Worm (Caenorhabditis elegans): ENCODE measurements around the gene F54D5.4.
"Not testable (repeated sequence)": the region's sequence is repeated elsewhere in the genome, so short reads cannot be mapped to it uniquely, and the experiment has no call there.

The F54D5.4 gene

DNA sequence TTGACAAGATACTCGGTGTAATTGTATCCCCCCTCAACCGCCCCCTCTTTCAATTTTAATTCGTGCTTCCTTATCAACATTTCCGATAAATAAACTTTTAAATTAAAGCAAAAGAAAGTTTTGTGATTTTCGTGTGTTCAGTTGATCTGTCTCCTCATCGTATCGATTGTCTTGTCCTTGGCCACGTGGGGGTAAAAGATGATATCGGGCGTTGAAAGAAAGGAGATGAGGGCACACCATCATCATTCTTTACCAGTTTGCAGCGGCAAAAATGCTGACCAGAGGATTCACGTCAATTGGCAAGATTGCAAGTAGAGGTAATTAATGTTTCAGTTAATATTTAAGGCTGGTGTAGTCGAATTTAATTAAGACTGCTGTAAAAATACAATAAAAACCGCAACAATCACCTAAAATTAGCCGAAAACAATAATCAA lies 22.3 kb upstream of the F54D5.4 start, which contains the start of gene F54D5.7 (continued):
- no peak for TF ChIP-seq ceh-82 (tag; optimal IDR thresholded peaks at IDR 0.05)

- TF ChIP-seq pqm-1, mml-1, ceh-28 (tag; optimal IDR thresholded peaks at IDR 0.05): not testable (repeated sequence)
Observed at ce11 chrII:11551981-11552380, 17.6 kb upstream of the F54D5.4 start, which contains the start of gene dhgd-1. Gene dhgd-1, minus strand, starts transcription at chrII:11552081.

ce11 chrII:11555634-11556033 lies 14.0 kb upstream of the F54D5.4 start, which contains the start of gene F54D5.24:
Gene F54D5.24, plus strand, starts transcription at chrII:11555949.
- TF ChIP-seq tbx-2 (tag; optimal IDR thresholded peaks at IDR 0.05) (no peak), pha-4 (tag; optimal IDR thresholded peaks at IDR 0.05) (peak; percentile 10)

ce11 chrII:11556338-11556737 lies 13.3 kb upstream of the F54D5.4 start, which contains the start of gene F54D5.17:
Gene F54D5.17, plus strand, starts transcription at chrII:11556638.
- TF ChIP-seq snpc-4 (tag; optimal IDR thresholded peaks at IDR 0.05) (no peak), aly-2 (tag; optimal IDR thresholded peaks at IDR 0.05) (no peak), skn-1 (tag; optimal IDR thresholded peaks at IDR 0.05) (no peak), nhr-11 (tag; optimal IDR thresholded peaks at IDR 0.05) (no peak), elt-3 (tag; optimal IDR thresholded peaks at IDR 0.05) (no peak), pha-4 (tag; optimal IDR thresholded peaks at IDR 0.05) (no peak), nhr-76 (tag; optimal IDR thresholded peaks at IDR 0.05) (no peak), tbx-2 (tag; optimal IDR thresholded peaks at IDR 0.05) (no peak), elt-1 (tag; optimal IDR thresholded peaks at IDR 0.05) (no peak), eor-1 (tag; optimal IDR thresholded peaks at IDR 0.05) (no peak), sea-2 (GFP tag; optimal IDR thresholded peaks at IDR 0.05) (no peak), nfya-1 (tag; optimal IDR thresholded peaks at IDR 0.05; ENCODE audit: insufficient read depth) (no peak), jun-1 (tag; optimal IDR thresholded peaks at IDR 0.05) (no peak), ceh-28 (tag; optimal IDR thresholded peaks at IDR 0.05) (no peak), nhr-23 (tag; optimal IDR thresholded peaks at IDR 0.05) (no peak), ztf-4 (tag; optimal IDR thresholded peaks at IDR 0.05) (no peak), nhr-237 (tag; optimal IDR thresholded peaks at IDR 0.05) (no peak), ceh-82 (tag; optimal IDR thresholded peaks at IDR 0.05) (no peak)

ce11 chrII:11564127-11564526 lies 5.5 kb upstream of the F54D5.4 start, which contains the start of gene F54D5.15:
Gene F54D5.15, minus strand, starts transcription at chrII:11564227.
- no peak for TF ChIP-seq nhr-237 (tag; optimal IDR thresholded peaks at IDR 0.05)
- no peak for TF ChIP-seq ztf-11 (tag; optimal IDR thresholded peaks at IDR 0.05)
- TF ChIP-seq mml-1 (tag; optimal IDR thresholded peaks at IDR 0.05), result no peak
- no peak for TF ChIP-seq fkh-2 (tag; optimal IDR thresholded peaks at IDR 0.05)
- TF ChIP-seq hmg-11 (tag; optimal IDR thresholded peaks at IDR 0.05), result no peak
- no peak for TF ChIP-seq nhr-76 (tag; optimal IDR thresholded peaks at IDR 0.05)
- no peak for TF ChIP-seq R02D3.7 (tag; optimal IDR thresholded peaks at IDR 0.05)
- TF ChIP-seq pha-4 (tag; optimal IDR thresholded peaks at IDR 0.05), result no peak
- TF ChIP-seq nhr-67 (tag; optimal IDR thresholded peaks at IDR 0.05), result no peak

DNA sequence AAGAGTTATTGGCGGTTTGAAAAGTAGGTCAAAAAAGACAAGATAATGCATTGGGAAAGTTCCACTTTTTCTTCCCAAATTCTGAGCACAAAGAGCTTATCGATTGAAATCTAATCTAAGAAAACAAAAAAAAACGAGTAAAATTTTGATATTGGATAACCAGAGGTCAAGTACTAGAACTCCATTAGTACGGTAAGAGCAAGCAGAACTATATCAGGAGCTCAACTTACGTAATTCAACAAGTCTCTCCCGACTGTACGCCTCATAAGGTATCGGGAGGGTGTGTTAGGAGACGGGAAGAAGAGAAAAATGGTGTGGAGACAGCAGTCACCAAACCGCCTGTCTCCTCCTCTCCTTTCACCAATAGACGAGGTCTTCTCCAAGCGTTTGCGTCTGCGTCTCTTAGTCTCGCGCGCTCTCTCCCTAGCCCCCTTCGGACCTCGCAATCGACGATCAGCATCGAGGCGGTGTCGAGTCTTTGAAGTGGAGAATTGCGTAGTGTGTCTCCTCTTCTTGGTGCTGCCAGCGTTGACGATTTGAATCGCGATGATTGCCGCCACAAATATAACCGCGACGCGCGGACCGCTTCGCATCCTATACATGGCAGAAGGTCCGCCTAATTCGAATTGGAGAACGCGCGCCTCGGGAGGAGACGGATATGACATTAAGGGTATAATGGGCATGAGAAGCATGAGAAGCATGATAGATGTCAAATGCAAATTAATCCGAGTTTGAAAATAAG lies 2.5 kb upstream of the F54D5.4 start, which contains the start of gene F54D5.5:
Gene F54D5.5 (minus strand): TSS at position 51 of the 742 bp plus-strand sequence.
- TF ChIP-seq lin-15B (tag; optimal IDR thresholded peaks at IDR 0.05), result peak; percentile 49
- TF ChIP-seq nfya-1 (tag; optimal IDR thresholded peaks at IDR 0.05; ENCODE audit: insufficient read depth), result no peak
- TF ChIP-seq ztf-4 (tag; optimal IDR thresholded peaks at IDR 0.05), result no peak

- TF ChIP-seq mml-1 (tag; optimal IDR thresholded peaks at IDR 0.05), result no peak
- no peak for TF ChIP-seq pqm-1 (tag; optimal IDR thresholded peaks at IDR 0.05)
- TF ChIP-seq hmg-11 (tag; optimal IDR thresholded peaks at IDR 0.05), result no peak
- TF ChIP-seq nfya-1 (tag; optimal IDR thresholded peaks at IDR 0.05; ENCODE audit: insufficient read depth), result no peak
- TF ChIP-seq elt-2 (tag; optimal IDR thresholded peaks at IDR 0.05), result no peak
- no peak for TF ChIP-seq tbx-2 (tag; optimal IDR thresholded peaks at IDR 0.05)
- no peak for TF ChIP-seq jun-1 (tag; optimal IDR thresholded peaks at IDR 0.05)
- TF ChIP-seq ceh-28 (tag; optimal IDR thresholded peaks at IDR 0.05), result no peak
Observed at ce11 chrII:11568670-11569069, 948 bp upstream of the F54D5.4 start.
